Fruit fly (Drosophila melanogaster): ENCODE measurements around the gene rpr.

The rpr gene

dm6 chr3L:18400010-18400470 is 1.8 kb upstream of the rpr start:
- TF ChIP-seq Sin3A (optimal IDR thresholded peaks at IDR 0.05) = no peak
- TF ChIP-seq ttk (optimal IDR thresholded peaks at IDR 0.05) = no peak
- no peak for TF ChIP-seq Myc (optimal IDR thresholded peaks at IDR 0.05)
- no peak for TF ChIP-seq h (optimal IDR thresholded peaks at IDR 0.05)
- no peak for TF ChIP-seq psq (optimal IDR thresholded peaks at IDR 0.05)
- no peak for TF ChIP-seq insv (optimal IDR thresholded peaks at IDR 0.05)

dm6 chr3L:18385536-18385935 is 12.7 kb downstream of the rpr start:
- TF ChIP-seq psq (optimal IDR thresholded peaks at IDR 0.05) (no peak), insv (optimal IDR thresholded peaks at IDR 0.05) (no peak), ttk (optimal IDR thresholded peaks at IDR 0.05) (no peak), Myc (optimal IDR thresholded peaks at IDR 0.05) (no peak), Sin3A (optimal IDR thresholded peaks at IDR 0.05) (no peak), h (optimal IDR thresholded peaks at IDR 0.05) (no peak)

dm6 chr3L:18367791-18368190 is 30.4 kb downstream of the rpr start:
- TF ChIP-seq Myc (optimal IDR thresholded peaks at IDR 0.05) (no peak), insv (optimal IDR thresholded peaks at IDR 0.05) (no peak), psq (optimal IDR thresholded peaks at IDR 0.05) (no peak), Sin3A (optimal IDR thresholded peaks at IDR 0.05) (no peak), h (optimal IDR thresholded peaks at IDR 0.05) (no peak), ttk (optimal IDR thresholded peaks at IDR 0.05) (no peak)

dm6 chr3L:18361374-18361773 is 36.9 kb downstream of the rpr start:
- TF ChIP-seq psq (optimal IDR thresholded peaks at IDR 0.05) (no peak), Myc (optimal IDR thresholded peaks at IDR 0.05) (no peak), insv (optimal IDR thresholded peaks at IDR 0.05) (no peak), Sin3A (optimal IDR thresholded peaks at IDR 0.05) (no peak), h (optimal IDR thresholded peaks at IDR 0.05) (no peak), ttk (optimal IDR thresholded peaks at IDR 0.05) (no peak)

dm6 chr3L:18357645-18358044 is 40.6 kb downstream of the rpr start:
- TF ChIP-seq ttk (optimal IDR thresholded peaks at IDR 0.05) (no peak), psq (optimal IDR thresholded peaks at IDR 0.05) (no peak), Sin3A (optimal IDR thresholded peaks at IDR 0.05) (no peak), insv (optimal IDR thresholded peaks at IDR 0.05) (no peak), h (optimal IDR thresholded peaks at IDR 0.05) (no peak), Myc (optimal IDR thresholded peaks at IDR 0.05) (no peak)

dm6 chr3L:18355361-18355760 is 42.9 kb downstream of the rpr start:
- TF ChIP-seq ttk (optimal IDR thresholded peaks at IDR 0.05) = no peak
- no peak for TF ChIP-seq psq (optimal IDR thresholded peaks at IDR 0.05)

- no peak for TF ChIP-seq ttk (optimal IDR thresholded peaks at IDR 0.05)
- TF ChIP-seq Sin3A (optimal IDR thresholded peaks at IDR 0.05) = no peak
Observed at dm6 chr3L:18350504-18350903, 47.7 kb downstream of the rpr start.

- no peak for TF ChIP-seq h (optimal IDR thresholded peaks at IDR 0.05)
- TF ChIP-seq Sin3A (optimal IDR thresholded peaks at IDR 0.05) = no peak
- no peak for TF ChIP-seq insv (optimal IDR thresholded peaks at IDR 0.05)
- no peak for TF ChIP-seq psq (optimal IDR thresholded peaks at IDR 0.05)
Observed at dm6 chr3L:18349090-18349709, 49.0 kb downstream of the rpr start.

- TF ChIP-seq ttk (optimal IDR thresholded peaks at IDR 0.05) (no peak), Myc (optimal IDR thresholded peaks at IDR 0.05) (no peak), h (optimal IDR thresholded peaks at IDR 0.05) (no peak)
Observed at dm6 chr3L:18348664-18349063, 49.6 kb downstream of the rpr start.

dm6 chr3L:18348040-18348439 is 50.2 kb downstream of the rpr start:
- TF ChIP-seq psq (optimal IDR thresholded peaks at IDR 0.05) (no peak), Myc (optimal IDR thresholded peaks at IDR 0.05) (no peak), ttk (optimal IDR thresholded peaks at IDR 0.05) (no peak), insv (optimal IDR thresholded peaks at IDR 0.05) (no peak), Sin3A (optimal IDR thresholded peaks at IDR 0.05) (no peak), h (optimal IDR thresholded peaks at IDR 0.05) (no peak)

Data from Kc167 (cell line).